Worm (Caenorhabditis elegans): ENCODE data around the gene F47B8.5.
A peak's percentile ranks its signal among the peaks of the same experiment; 100 is the strongest.

The F47B8.5 gene

ce11 chrV:14364586-14365248, 37.0 kb upstream of the F47B8.5 start (continued):
- TF ChIP-seq F57A8.1 (GFP tag; optimal IDR thresholded peaks at IDR 0.05) (no peak), ceh-27 (GFP tag; optimal IDR thresholded peaks at IDR 0.05) (peak; percentile 14), ceh-91 (GFP tag; IDR thresholded peaks at IDR 0.05) (no peak)

DNA sequence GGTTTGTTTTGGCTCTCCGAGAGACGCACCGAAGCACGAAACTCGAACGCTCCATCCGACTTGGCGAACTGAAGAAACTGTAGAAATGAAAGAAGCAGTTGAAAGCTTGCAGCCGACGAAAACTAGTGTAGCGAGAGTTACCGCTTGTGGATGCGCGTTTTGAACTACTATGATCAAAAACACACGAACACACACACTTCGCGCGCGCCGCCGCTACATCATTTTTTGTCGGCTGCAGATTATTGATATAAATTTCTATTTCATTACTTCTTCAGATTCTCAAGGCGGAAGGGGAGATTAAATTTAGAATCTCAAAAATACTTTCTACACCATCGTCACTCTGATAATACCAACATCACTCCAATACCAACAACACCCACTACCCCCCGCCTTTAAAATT, 34.3 kb upstream of the F47B8.5 start:
- TF ChIP-seq F10E7.11 (tag; optimal IDR thresholded peaks at IDR 0.05), result no peak
- TF ChIP-seq tbx-9 (tag; optimal IDR thresholded peaks at IDR 0.05; ENCODE audit: borderline replicate concordance), result no peak
- no peak for TF ChIP-seq nhr-120 (GFP tag; IDR thresholded peaks at IDR 0.05)
- TF ChIP-seq somi-1 (GFP tag; optimal IDR thresholded peaks at IDR 0.05), result no peak
- no peak for TF ChIP-seq Y56A3A.18 (GFP tag; IDR thresholded peaks at IDR 0.05)
- TF ChIP-seq snpc-4 (GFP tag; optimal IDR thresholded peaks at IDR 0.05), result no peak
- peak in 3 of 4 experiments; percentile 49 to 94 (median 89) for TF ChIP-seq snpc-4 (tag; optimal IDR thresholded peaks at IDR 0.05)
- TF ChIP-seq dpff-1 (tag; optimal IDR thresholded peaks at IDR 0.05), result no peak
- no peak for TF ChIP-seq sptf-2 (GFP tag; optimal IDR thresholded peaks at IDR 0.05)

ce11 chrV:14358577-14358976, 30.9 kb upstream of the F47B8.5 start, which contains the start of gene Y49A3A.4:
Gene Y49A3A.4 (minus strand): TSS chrV:14358890.
- peak; percentile 82 for TF ChIP-seq snpc-4 (GFP tag; optimal IDR thresholded peaks at IDR 0.05)
- peak; percentile 77 to 93 (median 83) for TF ChIP-seq snpc-4 (tag; optimal IDR thresholded peaks at IDR 0.05)
- 0 out of 2 replicates have a peak, but pooled peaks have one; percentile 23 for TF ChIP-seq zfh-2 (GFP tag; conservative IDR thresholded peaks at IDR 0.05)
- TF ChIP-seq lir-1 (GFP tag; conservative IDR thresholded peaks at IDR 0.05), result no peak
- TF ChIP-seq snpc-1.1 (tag; optimal IDR thresholded peaks at IDR 0.05; ENCODE audit: insufficient read depth), result peak; percentile 85
- TF ChIP-seq mxl-1 (tag; optimal IDR thresholded peaks at IDR 0.05), result no peak
- peak; percentile 47 for TF ChIP-seq tbp1 (GFP tag; optimal IDR thresholded peaks at IDR 0.05)
- no peak for TF ChIP-seq dox-1 (GFP tag; IDR thresholded peaks at IDR 0.05)
- peak; percentile 32; the same call in 1 of the 2 replicates for TF ChIP-seq hmg-1.2 (GFP tag; IDR thresholded peaks at IDR 0.05)
- TF ChIP-seq pbrm-1 (GFP tag; IDR thresholded peaks at IDR 0.05), result 0 out of 2 replicates have a peak, but pooled peaks have one; percentile 38
- TF ChIP-seq D2030.7 (GFP tag; IDR thresholded peaks at IDR 0.05), result peak; percentile 37; the same call in 1 of the 2 replicates
- 0 out of 2 replicates have a peak, but pooled peaks have one; percentile 40 for TF ChIP-seq attf-6 (GFP tag; IDR thresholded peaks at IDR 0.05)
- TF ChIP-seq ztf-18 (tag; optimal IDR thresholded peaks at IDR 0.05), result peak; percentile 18
- no peak for TF ChIP-seq efl-1 (GFP tag; optimal IDR thresholded peaks at IDR 0.05)

ce11 chrV:14357347-14357746, 29.7 kb upstream of the F47B8.5 start:
- 0 out of 2 replicates have a peak, but pooled peaks have one; percentile 28 for TF ChIP-seq nfyb-1 (GFP tag; IDR thresholded peaks at IDR 0.05)

DNA sequence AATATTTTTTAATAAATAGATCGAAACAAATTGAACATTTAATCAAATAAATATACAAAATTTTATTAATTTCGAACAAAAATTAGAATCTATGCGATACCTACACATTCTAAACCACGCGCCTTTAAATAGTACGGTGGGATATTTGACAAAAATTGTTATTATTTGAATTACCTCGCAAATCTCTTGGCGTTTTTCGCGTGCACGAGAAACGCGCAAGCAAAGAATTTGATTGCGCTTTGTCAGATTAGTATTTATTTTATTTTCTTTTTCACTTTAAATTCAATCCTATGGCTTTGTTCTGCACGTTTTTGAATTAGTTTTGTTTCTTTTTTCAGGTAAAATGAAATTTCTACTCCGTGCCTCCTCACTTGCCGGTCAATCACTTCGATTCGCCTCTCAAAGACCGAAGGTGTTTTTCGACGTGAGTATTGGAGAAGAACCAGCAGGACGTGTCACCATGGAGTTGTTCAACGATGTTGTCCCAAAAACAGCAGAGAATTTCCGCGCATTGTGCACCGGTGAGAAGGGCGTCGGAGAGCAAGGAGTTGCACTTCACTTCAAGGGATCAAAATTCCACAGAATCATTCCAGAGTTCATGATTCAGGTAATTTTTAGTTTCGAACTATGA, 28.2 kb upstream of the F47B8.5 start, which contains the start of gene cyn-1:
cyn-1 (plus strand) TSS at position 339 of the 631 bp plus-strand sequence.
- TF ChIP-seq ztf-18 (tag; optimal IDR thresholded peaks at IDR 0.05), result peak; percentile 96
- TF ChIP-seq ZK185.1 (tag; optimal IDR thresholded peaks at IDR 0.05; ENCODE audit: poor library complexity, severe bottlenecking), result peak; percentile 67
- peak; percentile 81 for TF ChIP-seq efl-1 (GFP tag; optimal IDR thresholded peaks at IDR 0.05)
- TF ChIP-seq nfyb-1 (GFP tag; IDR thresholded peaks at IDR 0.05), result peak; percentile 70
- TF ChIP-seq D2030.7 (GFP tag; IDR thresholded peaks at IDR 0.05), result peak; percentile 54; the same call in 1 of the 2 replicates
- TF ChIP-seq lin-40 (tag; optimal IDR thresholded peaks at IDR 0.05), result peak; percentile 81
- TF ChIP-seq lin-54 (GFP tag; optimal IDR thresholded peaks at IDR 0.05), result peak; percentile 96
- peak; percentile 55 for TF ChIP-seq hrde-1 (tag; optimal IDR thresholded peaks at IDR 0.05; ENCODE audit: borderline replicate concordance)
- peak; percentile 12 for TF ChIP-seq B0035.1 (tag; optimal IDR thresholded peaks at IDR 0.05)
- 0 out of 2 replicates have a peak, but pooled peaks have one; percentile 11 for TF ChIP-seq ceh-91 (GFP tag; IDR thresholded peaks at IDR 0.05)
- peak; percentile 66 for TF ChIP-seq tbp1 (GFP tag; optimal IDR thresholded peaks at IDR 0.05)
- no peak for TF ChIP-seq ceh-40 (GFP tag; IDR thresholded peaks at IDR 0.05)
- TF ChIP-seq somi-1 (GFP tag; optimal IDR thresholded peaks at IDR 0.05), result no peak
- TF ChIP-seq dox-1 (GFP tag; IDR thresholded peaks at IDR 0.05), result peak; percentile 67
- peak; percentile 66 for TF ChIP-seq madf-6 (GFP tag; IDR thresholded peaks at IDR 0.05)
- TF ChIP-seq zim-3 (tag; optimal IDR thresholded peaks at IDR 0.05), result no peak
- TF ChIP-seq dpl-1 (GFP tag; optimal IDR thresholded peaks at IDR 0.05), result peak; percentile 75
- peak; percentile 79 for TF ChIP-seq snpc-1.3 (tag; optimal IDR thresholded peaks at IDR 0.05; ENCODE audit: insufficient read depth)
- TF ChIP-seq ccch-3 (GFP tag; optimal IDR thresholded peaks at IDR 0.05), result no peak
- no peak for TF ChIP-seq T26A5.8 (tag; optimal IDR thresholded peaks at IDR 0.05)
- 0 out of 2 replicates have a peak, but pooled peaks have one; percentile 23 for TF ChIP-seq Y79H2A.3 (GFP tag; conservative IDR thresholded peaks at IDR 0.05)
